Worm (Caenorhabditis elegans) whole organism, L3 larva: Measurements from ENCODE around the gene F46B6.4.
A peak's percentile ranks its signal among the peaks of the same experiment; 100 is the strongest.

ENCODE experiments used
- R02D3.7 ChIP-seq: fragments of 150-350 bp; optimal IDR thresholded peaks from 2 replicates; lab custom pipeline; 2014; ENCODE audit warnings: missing biosample characterization, missing genetic modification characterization
- ZK546.5 ChIP-seq: sonication (generic microtip); optimal IDR thresholded peaks from 2 replicates; lab custom pipeline; 2017; ENCODE audit warnings: missing biosample characterization, missing genetic modification characterization
- aly-2 ChIP-seq: fragments of 150-350 bp; optimal IDR thresholded peaks from 2 replicates; lab custom pipeline; 2014; ENCODE audit warnings: missing biosample characterization, missing genetic modification characterization
- ama-1 ChIP-seq: fragments of 150-350 bp; optimal IDR thresholded peaks from 2 replicates; lab custom pipeline; 2018
- ceh-16 ChIP-seq: sonication (generic microtip); optimal IDR thresholded peaks from 2 replicates; lab custom pipeline; 2017; ENCODE audit warnings: missing biosample characterization, missing genetic modification characterization
- ceh-28 ChIP-seq: fragments of 150-350 bp; optimal IDR thresholded peaks from 2 replicates; lab custom pipeline; 2014; ENCODE audit warnings: missing biosample characterization, missing genetic modification reagents, missing genetic modification characterization
- ceh-82 ChIP-seq: fragments of 150-350 bp; optimal IDR thresholded peaks from 2 replicates; lab custom pipeline; 2014; ENCODE audit warnings: missing biosample characterization, missing genetic modification characterization
- ceh-9 ChIP-seq: sonication (generic microtip); optimal IDR thresholded peaks from 2 replicates; lab custom pipeline; 2018; ENCODE audit warnings: missing biosample characterization, missing genetic modification characterization
- daf-12 ChIP-seq: fragments of 150-350 bp; optimal IDR thresholded peaks from 2 replicates; lab custom pipeline; 2014; ENCODE audit warnings: missing biosample characterization, missing genetic modification reagents, missing genetic modification characterization
- egl-27 ChIP-seq: sonication (generic microtip); optimal IDR thresholded peaks from 4 replicates; lab custom pipeline; 2017; ENCODE audit warnings: missing biosample characterization, missing genetic modification reagents, missing genetic modification characterization
- egl-5 ChIP-seq: fragments of 150-350 bp; optimal IDR thresholded peaks from 2 replicates; lab custom pipeline; 2017; ENCODE audit warnings: missing biosample characterization, missing genetic modification reagents, missing genetic modification characterization, inconsistent platforms
- elt-1 ChIP-seq: fragments of 150-350 bp; optimal IDR thresholded peaks from 2 replicates; lab custom pipeline; 2014; ENCODE audit warnings: missing biosample characterization, missing genetic modification characterization
- elt-2 ChIP-seq: sonication (generic microtip); optimal IDR thresholded peaks from 2 replicates; lab custom pipeline; 2016; ENCODE audit warnings: missing genetic modification reagents, mild to moderate bottlenecking, missing genetic modification characterization, missing compliant biosample characterization
- elt-3 ChIP-seq, 3 experiments: fragments of 150-350 bp in 1 of 3; sonication (generic microtip) in 2 of 3; optimal IDR thresholded peaks; 2 replicates in 2 of 3; 4 replicates in 1 of 3; lab custom pipeline; 2014 to 2017; ENCODE audit warnings: missing biosample characterization in 3 of 3, missing genetic modification characterization in 3 of 3
- eor-1 ChIP-seq, 2 experiments: fragments of 150-350 bp; optimal IDR thresholded peaks; 2 replicates each; lab custom pipeline; 2014 to 2018; ENCODE audit warnings: missing biosample characterization in 2 of 2, missing genetic modification characterization in 2 of 2
- fkh-10 ChIP-seq: sonication (generic microtip); optimal IDR thresholded peaks from 2 replicates; lab custom pipeline; 2017; ENCODE audit warnings: missing biosample characterization, missing genetic modification reagents, missing genetic modification characterization
- fkh-2 ChIP-seq: fragments of 150-350 bp; optimal IDR thresholded peaks from 2 replicates; lab custom pipeline; 2014; ENCODE audit warnings: missing biosample characterization, missing genetic modification reagents, missing genetic modification characterization
- hmg-11 ChIP-seq: sonication (generic microtip); optimal IDR thresholded peaks from 2 replicates; lab custom pipeline; 2016; ENCODE audit warnings: missing genetic modification characterization, missing compliant biosample characterization
- jun-1 ChIP-seq: fragments of 150-350 bp; optimal IDR thresholded peaks from 2 replicates; lab custom pipeline; 2014; ENCODE audit warnings: missing biosample characterization, missing genetic modification reagents, missing genetic modification characterization
- lin-15B ChIP-seq: fragments of 150-350 bp; optimal IDR thresholded peaks from 2 replicates; lab custom pipeline; 2014; ENCODE audit warnings: missing biosample characterization, missing genetic modification characterization
- lin-39 ChIP-seq: fragments of 150-350 bp; optimal IDR thresholded peaks from 2 replicates; lab custom pipeline; 2018; ENCODE audit warnings: missing biosample characterization, missing genetic modification reagents, missing genetic modification characterization
- lsy-12 ChIP-seq: sonication (generic microtip); optimal IDR thresholded peaks from 2 replicates; lab custom pipeline; 2016; ENCODE audit warnings: mild to moderate bottlenecking, missing genetic modification characterization, missing compliant biosample characterization
- mdl-1 ChIP-seq: fragments of 150-350 bp; optimal IDR thresholded peaks from 2 replicates; lab custom pipeline; 2014; ENCODE audit warnings: missing biosample characterization, missing genetic modification characterization
- mml-1 ChIP-seq: fragments of 150-350 bp; sonication (generic microtip); optimal IDR thresholded peaks from 3 replicates; lab custom pipeline; 2014; ENCODE audit warnings: missing biosample characterization, missing genetic modification characterization
- nfya-1 ChIP-seq: sonication (generic microtip); optimal IDR thresholded peaks from 2 replicates; lab custom pipeline; 2017; ENCODE audit warnings: missing genetic modification characterization, mild to moderate bottlenecking, missing compliant biosample characterization, antibody characterized with exemption, moderate library complexity; ENCODE audit not compliant: insufficient read depth
- nhr-11 ChIP-seq: fragments of 150-350 bp; optimal IDR thresholded peaks from 2 replicates; lab custom pipeline; 2014; ENCODE audit warnings: missing biosample characterization, missing genetic modification characterization
- nhr-12 ChIP-seq: fragments of 150-350 bp; optimal IDR thresholded peaks from 2 replicates; lab custom pipeline; 2014; ENCODE audit warnings: missing biosample characterization, missing genetic modification characterization
- nhr-23 ChIP-seq: fragments of 150-350 bp; optimal IDR thresholded peaks from 2 replicates; lab custom pipeline; 2014; ENCODE audit warnings: missing biosample characterization, missing genetic modification reagents, missing genetic modification characterization
- nhr-237 ChIP-seq: fragments of 150-350 bp; optimal IDR thresholded peaks from 2 replicates; lab custom pipeline; 2014; ENCODE audit warnings: missing biosample characterization, missing genetic modification characterization
- nhr-25 ChIP-seq: sonication (generic microtip); optimal IDR thresholded peaks from 2 replicates; lab custom pipeline; 2017; ENCODE audit warnings: missing biosample characterization, missing genetic modification characterization
- nhr-28 ChIP-seq: fragments of 150-350 bp; optimal IDR thresholded peaks from 2 replicates; lab custom pipeline; 2014; ENCODE audit warnings: missing biosample characterization, missing genetic modification characterization
- nhr-43 ChIP-seq: sonication (generic microtip); optimal IDR thresholded peaks from 2 replicates; lab custom pipeline; 2016; ENCODE audit warnings: mild to moderate bottlenecking, missing genetic modification characterization, missing compliant biosample characterization; ENCODE audit not compliant: poor library complexity, severe bottlenecking
- nhr-67 ChIP-seq: fragments of 150-350 bp; optimal IDR thresholded peaks from 2 replicates; lab custom pipeline; 2014; ENCODE audit warnings: missing biosample characterization, missing genetic modification characterization
- nhr-76 ChIP-seq: fragments of 150-350 bp; sonication (generic microtip); optimal IDR thresholded peaks from 5 replicates; lab custom pipeline; 2014; ENCODE audit warnings: missing biosample characterization, missing genetic modification characterization
- nhr-77 ChIP-seq: fragments of 150-350 bp; optimal IDR thresholded peaks from 2 replicates; lab custom pipeline; 2014; ENCODE audit warnings: missing biosample characterization, missing genetic modification characterization
- pha-4 ChIP-seq: fragments of 150-350 bp; optimal IDR thresholded peaks from 2 replicates; lab custom pipeline; 2014; ENCODE audit warnings: missing biosample characterization, missing genetic modification reagents, missing genetic modification characterization
- pqm-1 ChIP-seq: fragments of 150-350 bp; optimal IDR thresholded peaks from 2 replicates; lab custom pipeline; 2017; ENCODE audit warnings: missing biosample characterization, missing genetic modification characterization, inconsistent platforms
- skn-1 ChIP-seq: fragments of 150-350 bp; optimal IDR thresholded peaks from 2 replicates; lab custom pipeline; 2014; ENCODE audit warnings: missing biosample characterization, missing genetic modification characterization
- snpc-4 ChIP-seq: fragments of 150-350 bp; optimal IDR thresholded peaks from 2 replicates; lab custom pipeline; 2014; ENCODE audit warnings: missing biosample characterization, missing genetic modification characterization
- tbx-2 ChIP-seq: sonication (generic microtip); optimal IDR thresholded peaks from 2 replicates; lab custom pipeline; 2016; ENCODE audit warnings: mild to moderate bottlenecking, missing genetic modification characterization, missing compliant biosample characterization
- unc-39 ChIP-seq: sonication (generic microtip); optimal IDR thresholded peaks from 4 replicates; lab custom pipeline; 2017; ENCODE audit warnings: missing biosample characterization, missing genetic modification characterization
- unc-62 ChIP-seq: fragments of 150-350 bp; sonication (generic microtip); optimal IDR thresholded peaks from 4 replicates; lab custom pipeline; 2014; ENCODE audit warnings: missing biosample characterization, missing genetic modification reagents, missing genetic modification characterization
- zag-1 ChIP-seq: fragments of 150-350 bp; optimal IDR thresholded peaks from 2 replicates; lab custom pipeline; 2014; ENCODE audit warnings: missing biosample characterization, missing genetic modification characterization
- ztf-11 ChIP-seq: fragments of 150-350 bp; optimal IDR thresholded peaks from 2 replicates; lab custom pipeline; 2014; ENCODE audit warnings: missing biosample characterization, missing genetic modification characterization
- ztf-4 ChIP-seq: fragments of 150-350 bp; optimal IDR thresholded peaks from 2 replicates; lab custom pipeline; 2014; ENCODE audit warnings: missing biosample characterization, missing genetic modification characterization

The F46B6.4 gene

DNA sequence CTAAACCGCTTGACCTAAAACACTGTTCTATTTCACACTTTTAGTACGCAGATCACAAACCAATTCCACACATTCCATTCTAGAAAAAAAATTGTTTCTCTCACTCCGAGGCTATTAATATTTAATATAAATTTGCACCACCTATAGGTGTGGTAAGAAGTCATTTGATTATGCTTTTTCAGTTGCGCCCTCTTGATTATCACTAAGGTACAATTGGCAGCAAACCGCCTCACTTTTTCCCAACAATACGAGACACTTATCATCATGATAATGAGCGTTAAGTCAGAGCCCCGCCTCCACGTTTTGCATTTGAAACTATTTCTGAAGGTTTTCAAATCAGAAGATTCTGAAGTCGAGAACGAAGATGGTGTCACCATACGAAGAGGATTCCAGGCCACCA lies 42.0 kb downstream of the F46B6.4 start, which contains the start of gene aqp-4:
Gene aqp-4, plus strand, starts transcription at position 270 of the 400 bp plus-strand sequence.
- TF ChIP-seq ztf-11 (tag; lab: Kevin White, UChicago): no peak
- peak; percentile 66 for TF ChIP-seq elt-2 (tag; lab: Kevin White, UChicago)

DNA sequence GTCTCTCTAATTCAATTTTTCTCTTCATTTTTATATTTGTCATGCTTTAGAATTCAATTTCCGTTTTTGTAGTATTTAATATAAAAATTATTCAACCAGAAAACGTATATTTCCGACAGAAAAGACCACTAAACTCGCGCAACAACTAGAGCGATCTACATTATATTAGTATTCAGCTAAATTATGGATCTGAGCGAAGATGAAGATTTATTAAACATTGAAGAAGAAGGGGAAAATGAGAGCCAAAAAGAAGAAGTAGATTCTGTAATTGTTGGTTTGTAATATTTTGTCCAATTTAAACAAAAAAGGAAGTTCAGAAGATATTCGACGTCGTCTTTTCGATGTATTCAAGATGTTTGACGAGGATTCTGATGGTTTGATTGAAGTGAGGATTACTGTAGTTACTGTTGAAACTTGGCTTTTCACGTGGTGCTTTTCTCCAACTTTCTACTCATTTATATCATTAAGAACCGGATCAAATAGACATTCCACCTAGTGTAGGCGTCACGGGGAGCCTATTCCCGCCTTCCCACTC lies 45.3 kb downstream of the F46B6.4 start, which contains the start of gene cal-7:
Gene cal-7, plus strand, starts transcription at position 184 of the 535 bp plus-strand sequence.
- TF ChIP-seq ama-1 (peak; percentile 46), tbx-2 (tag; lab: Kevin White, UChicago) (peak; percentile 27), hmg-11 (tag; lab: Kevin White, UChicago) (no peak), pha-4 (tag; lab: Kevin White, UChicago) (peak; percentile 1), nhr-25 (tag; lab: Kevin White, UChicago) (no peak), fkh-10 (GFP tag; lab: Kevin White, UChicago) (peak; percentile 1), lsy-12 (peak; percentile 12), ceh-28 (peak; percentile 30), elt-2 (tag; lab: Kevin White, UChicago) (no peak), skn-1 (tag; lab: Kevin White, UChicago) (no peak)
- TF ChIP-seq, all 47 proteins: peak for 6

DNA sequence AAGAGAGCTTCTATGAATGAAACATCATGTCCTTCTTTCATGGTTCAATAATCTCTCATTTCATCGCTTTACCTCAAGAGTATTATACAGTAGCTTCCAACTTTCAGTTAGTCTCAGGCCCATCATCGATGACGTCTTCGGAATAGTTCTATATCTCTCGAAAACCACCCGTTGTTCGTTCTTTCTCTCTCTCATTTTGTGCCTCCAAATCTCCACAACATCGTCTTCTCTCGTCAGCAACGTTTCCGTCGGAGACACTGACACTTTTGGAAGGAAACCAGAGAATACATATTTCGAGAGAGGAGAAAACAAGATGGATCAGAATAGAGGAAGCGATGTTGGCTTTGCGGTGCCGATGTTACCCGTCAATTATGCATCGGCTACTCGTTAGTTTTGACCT lies 47.5 kb downstream of the F46B6.4 start:
- TF ChIP-seq hmg-11 (tag; lab: Kevin White, UChicago) (no peak), eor-1 (tag; optimal IDR thresholded peaks at IDR 0.05; lab: Kevin White, UChicago) (no peak), unc-39 (no peak), elt-2 (tag; lab: Kevin White, UChicago) (no peak), lin-39 (tag; lab: Kevin White, UChicago) (peak; percentile 64), R02D3.7 (tag; lab: Kevin White, UChicago) (no peak), ama-1 (peak; percentile 78), ztf-4 (tag; lab: Kevin White, UChicago) (no peak), fkh-10 (GFP tag; lab: Kevin White, UChicago) (no peak), nhr-11 (no peak), ceh-9 (no peak), ceh-28 (no peak), elt-3 (tag; optimal IDR thresholded peaks at IDR 0.05; lab: Kevin White, UChicago) (no peak), egl-5 (tag; lab: Kevin White, UChicago) (no peak), nhr-12 (tag; lab: Kevin White, UChicago) (no peak), daf-12 (tag; lab: Kevin White, UChicago) (no peak), lin-15B (tag; lab: Kevin White, UChicago) (no peak), elt-1 (tag; lab: Kevin White, UChicago) (no peak), ceh-82 (no peak), nhr-23 (tag; lab: Kevin White, UChicago) (no peak), tbx-2 (tag; lab: Kevin White, UChicago) (no peak), jun-1 (no peak), mdl-1 (tag; lab: Kevin White, UChicago) (no peak), snpc-4 (tag; lab: Kevin White, UChicago) (peak; percentile 3), zag-1 (tag; lab: Kevin White, UChicago) (no peak), nhr-76 (no peak), skn-1 (tag; lab: Kevin White, UChicago) (no peak), unc-62 (GFP tag; lab: Kevin White, UChicago) (peak; percentile 8), mml-1 (tag; lab: Kevin White, UChicago) (no peak), nhr-28 (tag; lab: Kevin White, UChicago) (no peak), pha-4 (tag; lab: Kevin White, UChicago) (no peak), nhr-43 (tag; lab: Kevin White, UChicago) (no peak), ztf-11 (tag; lab: Kevin White, UChicago) (no peak), nfya-1 (tag; lab: Kevin White, UChicago) (peak; percentile 33), pqm-1 (tag; lab: Kevin White, UChicago) (no peak), lsy-12 (no peak), nhr-67 (tag; lab: Kevin White, UChicago) (no peak), nhr-237 (no peak), egl-27 (no peak), ZK546.5 (tag; lab: Kevin White, UChicago) (no peak), fkh-2 (tag; lab: Kevin White, UChicago) (no peak), ceh-16 (tag; lab: Kevin White, UChicago) (no peak), nhr-25 (tag; lab: Kevin White, UChicago) (peak; percentile 5), nhr-77 (tag; lab: Kevin White, UChicago) (no peak), aly-2 (tag; lab: Kevin White, UChicago) (no peak)
